Fruit fly (Drosophila melanogaster): ENCODE data around the gene CG33080.

The CG33080 gene

dm6 chrX:5698087-5698727 lies 19.4 kb downstream of the CG33080 start, which contains the start of gene AdamTS-B (continued):
- TF ChIP-seq stwl (tag; optimal IDR thresholded peaks at IDR 0.05), result no peak
- no peak for TF ChIP-seq CG3995 (GFP tag; optimal IDR thresholded peaks at IDR 0.05)
- TF ChIP-seq CG14667 (GFP tag; IDR thresholded peaks at IDR 0.05), result no peak
- no peak for TF ChIP-seq CrebB (tag; optimal IDR thresholded peaks at IDR 0.05)
- TF ChIP-seq fru (optimal IDR thresholded peaks at IDR 0.05), result no peak
- TF ChIP-seq Dip2 (GFP tag; IDR thresholded peaks at IDR 0.05), result no peak
- no peak for TF ChIP-seq CG7271 (tag; optimal IDR thresholded peaks at IDR 0.05)
- TF ChIP-seq en (GFP tag; optimal IDR thresholded peaks at IDR 0.05), result no peak
- peak; percentile 28; the same call in 1 of the 2 replicates for TF ChIP-seq CG9215 (GFP tag; IDR thresholded peaks at IDR 0.05)
- TF ChIP-seq Dfd (GFP tag; optimal IDR thresholded peaks at IDR 0.05), result no peak
- TF ChIP-seq hb (GFP tag; IDR thresholded peaks at IDR 0.05; ENCODE audit: partially characterized antibody), result no peak
- TF ChIP-seq amos (GFP tag; IDR thresholded peaks at IDR 0.05; ENCODE audit: partially characterized antibody), result no peak
- no peak for TF ChIP-seq cato (GFP tag; optimal IDR thresholded peaks at IDR 0.05; ENCODE audit: borderline replicate concordance)
- TF ChIP-seq Drgx (GFP tag; IDR thresholded peaks at IDR 0.05), result no peak; the same call in 1 of the 2 replicates
- no peak for TF ChIP-seq MBD-R2 (GFP tag; IDR thresholded peaks at IDR 0.05)
- no peak for TF ChIP-seq lmd (GFP tag; IDR thresholded peaks at IDR 0.05)
- TF ChIP-seq Hmx (GFP tag; optimal IDR thresholded peaks at IDR 0.05), result no peak
- no peak for TF ChIP-seq pros (GFP tag; optimal IDR thresholded peaks at IDR 0.05)
- no peak for TF ChIP-seq CG15514 (GFP tag; optimal IDR thresholded peaks at IDR 0.05)
- TF ChIP-seq CG13624 (GFP tag; optimal IDR thresholded peaks at IDR 0.05), result no peak
- peak; percentile 22 for TF ChIP-seq fd96Cb (tag; optimal IDR thresholded peaks at IDR 0.05)
- peak; percentile 13 for TF ChIP-seq Elba2 (GFP tag; optimal IDR thresholded peaks at IDR 0.05)
- peak; percentile 8 for TF ChIP-seq ewg (GFP tag; optimal IDR thresholded peaks at IDR 0.05)
- no peak for TF ChIP-seq Tbp (GFP tag; optimal IDR thresholded peaks at IDR 0.05)
- no peak for TF ChIP-seq CG3726 (GFP tag; IDR thresholded peaks at IDR 0.05)
- TF ChIP-seq CG9609 (GFP tag; optimal IDR thresholded peaks at IDR 0.05), result no peak
- TF ChIP-seq CG10366 (GFP tag; IDR thresholded peaks at IDR 0.05), result peak; percentile 18; the same call in 1 of the 2 replicates
- peak in 1 of 2 experiments; percentile 69 for TF ChIP-seq eve (GFP tag; optimal IDR thresholded peaks at IDR 0.05)
- TF ChIP-seq CG32767 (GFP tag; IDR thresholded peaks at IDR 0.05), result 0 out of 2 replicates have a peak, but pooled peaks have one; percentile 27
- no peak for TF ChIP-seq Dll (GFP tag; IDR thresholded peaks at IDR 0.05; ENCODE audit: partially characterized antibody)
- TF ChIP-seq CTCF (GFP tag; optimal IDR thresholded peaks at IDR 0.05), result no peak
- no peak for TF ChIP-seq Trl (optimal IDR thresholded peaks at IDR 0.05)
- TF ChIP-seq Trl (GFP tag; optimal IDR thresholded peaks at IDR 0.05), result no peak
- TF ChIP-seq Aef1 (GFP tag; IDR thresholded peaks at IDR 0.05), result no peak
- no peak for TF ChIP-seq insv (GFP tag; optimal IDR thresholded peaks at IDR 0.05)
- TF ChIP-seq Ssrp (tag; optimal IDR thresholded peaks at IDR 0.05), result peak; percentile 63
- no peak for TF ChIP-seq pum (GFP tag; optimal IDR thresholded peaks at IDR 0.05)
- no peak for TF ChIP-seq Awh (GFP tag; IDR thresholded peaks at IDR 0.05)
- no peak for TF ChIP-seq CHES-1-like (GFP tag; optimal IDR thresholded peaks at IDR 0.05)
- no peak for TF ChIP-seq rib (GFP tag; IDR thresholded peaks at IDR 0.05)
- no peak for TF ChIP-seq kay (GFP tag; optimal IDR thresholded peaks at IDR 0.05)
- no peak for TF ChIP-seq wek (GFP tag; optimal IDR thresholded peaks at IDR 0.05)
- TF ChIP-seq dpn (GFP tag; optimal IDR thresholded peaks at IDR 0.05), result peak; percentile 9 to 23
- no peak for TF ChIP-seq tup (GFP tag; optimal IDR thresholded peaks at IDR 0.05)
- peak; percentile 25 for TF ChIP-seq gcm (GFP tag; optimal IDR thresholded peaks at IDR 0.05)
- TF ChIP-seq CG12236 (GFP tag; optimal IDR thresholded peaks at IDR 0.05), result no peak
- TF ChIP-seq Med (GFP tag), result peak; percentile 18
- no peak for TF ChIP-seq CG6854 (GFP tag; optimal IDR thresholded peaks at IDR 0.05)
- no peak for TF ChIP-seq CG16863 (GFP tag; optimal IDR thresholded peaks at IDR 0.05)
- TF ChIP-seq inv (GFP tag; IDR thresholded peaks at IDR 0.05; ENCODE audit: partially characterized antibody), result no peak
- peak; percentile 6 for TF ChIP-seq CG15601 (tag; optimal IDR thresholded peaks at IDR 0.05)
- TF ChIP-seq zen2 (GFP tag; IDR thresholded peaks at IDR 0.05; ENCODE audit: partially characterized antibody), result no peak

All from whole organism, embryonic.